Fruit fly (Drosophila melanogaster): Measurements from ENCODE around the gene Sr-CIV.

Gene Sr-CIV

DNA sequence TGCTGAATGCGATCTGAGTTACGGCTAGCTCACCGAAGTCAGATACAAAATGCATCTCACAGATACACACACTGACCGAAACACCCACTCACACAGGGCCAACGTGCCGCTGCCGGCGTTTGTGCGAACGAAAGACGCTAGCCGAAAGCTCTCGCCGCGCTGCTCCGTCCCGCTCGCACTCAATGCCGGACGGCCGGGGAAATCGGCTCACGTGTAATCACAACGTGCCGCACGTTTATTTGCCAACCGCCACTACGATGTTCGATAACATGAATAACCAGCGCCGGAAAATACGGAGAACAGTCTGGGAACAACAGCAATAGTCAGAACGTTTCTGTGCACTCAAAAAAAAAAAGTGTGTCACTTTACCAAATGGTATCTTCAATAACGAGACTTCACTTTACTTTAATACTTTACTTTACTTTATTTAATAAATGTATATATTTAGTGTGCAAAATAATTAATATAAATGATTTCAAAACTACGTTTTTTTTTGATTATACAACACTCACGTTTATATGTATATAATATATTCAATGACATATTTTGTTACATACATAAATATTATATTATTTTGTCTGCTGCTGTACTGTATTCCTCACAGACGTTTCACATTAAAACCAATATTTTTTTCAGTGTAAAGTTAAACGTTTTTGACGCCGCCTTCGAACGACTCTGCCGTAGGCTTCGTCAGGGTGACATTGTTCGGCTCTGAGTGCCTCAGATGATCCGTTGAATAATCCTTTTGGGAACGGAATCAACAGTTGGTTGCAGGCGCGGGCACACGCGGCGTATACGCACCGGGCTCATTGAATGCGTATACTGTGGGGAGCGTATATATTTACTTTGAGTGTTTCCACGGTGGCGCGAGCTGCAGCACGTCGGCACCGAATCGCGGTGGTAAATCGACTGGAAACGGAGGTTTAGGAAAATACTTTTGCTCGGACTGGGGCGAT lies 16.4 kb downstream of the Sr-CIV start, which contains the start of gene tim (continued):
- peak; percentile 99 for TF ChIP-seq cwo (GFP tag; optimal IDR thresholded peaks at IDR 0.05)
- no peak for TF ChIP-seq CG2120 (GFP tag; optimal IDR thresholded peaks at IDR 0.05)
- no peak for TF ChIP-seq CG7987 (GFP tag; optimal IDR thresholded peaks at IDR 0.05)
- no peak for TF ChIP-seq dimm (GFP tag; IDR thresholded peaks at IDR 0.05)
- no peak for TF ChIP-seq eve (GFP tag; optimal IDR thresholded peaks at IDR 0.05)
- peak; percentile 17 for TF ChIP-seq lab (GFP tag; optimal IDR thresholded peaks at IDR 0.05)
- no peak for TF ChIP-seq Poxn (GFP tag; IDR thresholded peaks at IDR 0.05)
- TF ChIP-seq CG42726 (GFP tag; IDR thresholded peaks at IDR 0.05; ENCODE audit: partially characterized antibody), result 0 out of 2 replicates have a peak, but pooled peaks have one; percentile 24
- TF ChIP-seq az2 (GFP tag; optimal IDR thresholded peaks at IDR 0.05), result peak; percentile 9
- no peak for TF ChIP-seq CG2116 (GFP tag; optimal IDR thresholded peaks at IDR 0.05)
- peak; percentile 36 for TF ChIP-seq CG10267 (tag; optimal IDR thresholded peaks at IDR 0.05)
- no peak for TF ChIP-seq CG17328 (GFP tag; IDR thresholded peaks at IDR 0.05)
- TF ChIP-seq gsb (GFP tag; IDR thresholded peaks at IDR 0.05), result no peak
- TF ChIP-seq Jarid2 (GFP tag; optimal IDR thresholded peaks at IDR 0.05), result no peak
- TF ChIP-seq NC2α (GFP tag; optimal IDR thresholded peaks at IDR 0.05), result no peak
- no peak for TF ChIP-seq oc (tag; optimal IDR thresholded peaks at IDR 0.05)
- TF ChIP-seq onecut (GFP tag; IDR thresholded peaks at IDR 0.05), result no peak
- TF ChIP-seq tll (GFP tag; optimal IDR thresholded peaks at IDR 0.05), result no peak
- peak; percentile 4 for TF ChIP-seq CG3407 (GFP tag; optimal IDR thresholded peaks at IDR 0.05)
- no peak for TF ChIP-seq Elba2 (GFP tag; optimal IDR thresholded peaks at IDR 0.05)
- TF ChIP-seq grau (tag; optimal IDR thresholded peaks at IDR 0.05), result peak; percentile 56
- peak; percentile 56 for TF ChIP-seq CG13424 (tag; optimal IDR thresholded peaks at IDR 0.05)
- no peak; the same call in 1 of the 2 replicates for TF ChIP-seq MBD-R2 (GFP tag; IDR thresholded peaks at IDR 0.05)
- no peak for TF ChIP-seq ab (GFP tag; optimal IDR thresholded peaks at IDR 0.05)
- peak; percentile 43; the same call in 1 of the 2 replicates for TF ChIP-seq lmd (GFP tag; IDR thresholded peaks at IDR 0.05)
- peak; percentile 72 for TF ChIP-seq Deaf1 (tag; optimal IDR thresholded peaks at IDR 0.05)
- TF ChIP-seq hbn (GFP tag; IDR thresholded peaks at IDR 0.05; ENCODE audit: partially characterized antibody), result no peak
- TF ChIP-seq CG10654 (GFP tag; optimal IDR thresholded peaks at IDR 0.05), result peak; percentile 16
- TF ChIP-seq CG31441 (GFP tag; IDR thresholded peaks at IDR 0.05), result peak; percentile 56; the same call in 1 of the 2 replicates
- peak; percentile 31 for TF ChIP-seq CG10209 (GFP tag; optimal IDR thresholded peaks at IDR 0.05)
- no peak for TF ChIP-seq CG1602 (GFP tag; optimal IDR thresholded peaks at IDR 0.05)
- TF ChIP-seq btn (GFP tag; optimal IDR thresholded peaks at IDR 0.05), result no peak
- TF ChIP-seq bsh (GFP tag; optimal IDR thresholded peaks at IDR 0.05), result peak in 1 of 2 experiments; percentile 50
- TF ChIP-seq Taf1 (GFP tag; IDR thresholded peaks at IDR 0.05), result no peak
- peak; percentile 57 for TF ChIP-seq CG30403 (GFP tag; optimal IDR thresholded peaks at IDR 0.05)
- TF ChIP-seq knrl (GFP tag; IDR thresholded peaks at IDR 0.05; ENCODE audit: partially characterized antibody), result no peak
- TF ChIP-seq NK7.1 (GFP tag; optimal IDR thresholded peaks at IDR 0.05), result no peak
- TF ChIP-seq ash1 (GFP tag; optimal IDR thresholded peaks at IDR 0.05), result no peak
- no peak for TF ChIP-seq sima (GFP tag; optimal IDR thresholded peaks at IDR 0.05)
- peak; percentile 58 for TF ChIP-seq unpg (GFP tag; optimal IDR thresholded peaks at IDR 0.05)
- peak; percentile 18; the same call in 1 of the 3 replicates for TF ChIP-seq z (GFP tag; IDR thresholded peaks at IDR 0.05)
- TF ChIP-seq Ptx1 (GFP tag; IDR thresholded peaks at IDR 0.05), result peak; percentile 62; the same call in 1 of the 2 replicates
- peak; percentile 63 for TF ChIP-seq CG12391 (tag; optimal IDR thresholded peaks at IDR 0.05)
- no peak for TF ChIP-seq ro (GFP tag; IDR thresholded peaks at IDR 0.05)
- peak; percentile 53; the same call in 1 of the 3 replicates for TF ChIP-seq CG34422 (GFP tag; IDR thresholded peaks at IDR 0.05)
- peak; percentile 27 for TF ChIP-seq CG8388 (GFP tag; optimal IDR thresholded peaks at IDR 0.05)
- TF ChIP-seq Sry-δ (GFP tag; optimal IDR thresholded peaks at IDR 0.05), result no peak
- TF ChIP-seq CG4707 (GFP tag; optimal IDR thresholded peaks at IDR 0.05), result no peak

Data from whole organism, embryonic.